Fruit fly (Drosophila melanogaster) whole organism: ENCODE measurements around the gene nenya.

Experiments used
- Dll ChIP-seq: fragments of >200 bp; optimal IDR thresholded peaks from 2 replicates; lab custom pipeline; 2017
- psq ChIP-seq: fragments of >200 bp; optimal IDR thresholded peaks from 2 replicates; lab custom pipeline; 2017
- usp ChIP-seq: fragments of >200 bp; optimal IDR thresholded peaks from 2 replicates; lab custom pipeline; 2017; ENCODE audit warnings: missing biosample characterization, missing genetic modification characterization, mixed read lengths

DNA sequence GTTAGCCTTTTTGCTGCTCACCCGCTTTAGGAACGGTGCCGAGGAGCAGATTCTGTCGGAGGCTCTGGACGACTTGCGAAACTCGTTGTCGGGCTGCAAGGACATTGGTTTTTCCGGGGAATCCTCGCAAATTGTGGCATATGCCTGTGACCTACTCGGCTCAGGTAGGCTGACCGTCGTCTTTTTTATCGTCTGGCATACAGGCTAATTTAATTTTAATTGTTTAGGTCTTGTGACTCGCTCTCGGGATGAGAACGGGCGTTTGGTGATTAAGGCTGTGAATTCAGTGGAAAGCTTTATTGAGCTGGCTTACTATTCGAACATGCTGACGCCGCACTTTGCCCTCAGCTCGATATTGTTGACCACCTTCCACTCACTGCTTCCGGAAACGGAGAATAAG, 3.5 kb upstream of the nenya start:
- no peak for TF ChIP-seq psq (lab: Kevin White, UChicago)
- TF ChIP-seq usp = no peak
- no peak for TF ChIP-seq Dll (lab: Kevin White, UChicago)
